Worm (Caenorhabditis elegans) whole organism, L3 larva: ENCODE data around the gene ttx-3.

Source experiments
- nhr-11 ChIP-seq: fragments of 150-350 bp; optimal IDR thresholded peaks from 2 replicates; lab custom pipeline; 2014; ENCODE audit warnings: missing biosample characterization, missing genetic modification characterization
- skn-1 ChIP-seq: fragments of 150-350 bp; optimal IDR thresholded peaks from 2 replicates; lab custom pipeline; 2014; ENCODE audit warnings: missing biosample characterization, missing genetic modification characterization
- ztf-4 ChIP-seq: fragments of 150-350 bp; optimal IDR thresholded peaks from 2 replicates; lab custom pipeline; 2014; ENCODE audit warnings: missing biosample characterization, missing genetic modification characterization

- TF ChIP-seq ztf-4 (no peak), skn-1 (no peak), nhr-11 (tag; lab: Kevin White, UChicago) (no peak)
These were observed 25.5 kb downstream of the ttx-3 start for ce11 chrX:11743723-11744122.
